Worm (Caenorhabditis elegans) whole organism, midembryonic: ENCODE data around the gene F44B9.5.
A peak's percentile ranks its signal among the peaks of the same experiment; 100 is the strongest.

Source experiments
- T22C8.4 ChIP-seq: fragments of 200-800 bp; sonication (Bioruptor generic); IDR thresholded peaks from 2 replicates; pipeline ENCODE4 v1.3.6; 2022; ENCODE audit warnings: missing genetic modification characterization, missing compliant biosample characterization
- cog-1 ChIP-seq: sonication (generic microtip); optimal IDR thresholded peaks from 2 replicates; lab custom pipeline; 2016; ENCODE audit warnings: missing genetic modification characterization, missing compliant biosample characterization
- flt-1 ChIP-seq: fragments of 200-800 bp; sonication (Bioruptor generic); IDR thresholded peaks from 2 replicates; pipeline ENCODE4 v1.3.6; 2022; ENCODE audit warnings: missing genetic modification characterization, missing compliant biosample characterization
- klf-2 ChIP-seq: fragments of 200-800 bp; sonication (Bioruptor generic); conservative IDR thresholded peaks from 2 replicates; pipeline ENCODE4 v1.3.6; 2022; ENCODE audit warnings: missing genetic modification reagents, missing genetic modification characterization, missing compliant biosample characterization
- med-1 ChIP-seq: sonication (generic microtip); optimal IDR thresholded peaks from 2 replicates; lab custom pipeline; 2017; ENCODE audit warnings: missing genetic modification characterization, mild to moderate bottlenecking, missing compliant biosample characterization, antibody characterized with exemption, missing genetic modification reagents; ENCODE audit not compliant: insufficient read depth
- ref-1 ChIP-seq: fragments of 200-800 bp; sonication (Bioruptor generic); conservative IDR thresholded peaks from 2 replicates; pipeline ENCODE4 v1.3.6; 2022; ENCODE audit warnings: missing genetic modification reagents, missing genetic modification characterization, missing compliant biosample characterization
- tab-1 ChIP-seq: fragments of 200-800 bp; sonication (Bioruptor generic); IDR thresholded peaks from 2 replicates; pipeline ENCODE4 v1.3.6; 2022; ENCODE audit warnings: missing genetic modification characterization, missing compliant biosample characterization
- ztf-23 ChIP-seq: fragments of 200-800 bp; sonication (Bioruptor generic); IDR thresholded peaks from 2 replicates; pipeline ENCODE4 v1.3.6; 2022; ENCODE audit warnings: missing genetic modification reagents, missing genetic modification characterization, missing compliant biosample characterization
- ztf-29 ChIP-seq: fragments of 200-800 bp; sonication (Bioruptor generic); IDR thresholded peaks from 2 replicates; pipeline ENCODE4 v1.3.6; 2022; ENCODE audit warnings: missing genetic modification reagents, missing genetic modification characterization, missing compliant biosample characterization

F44B9.5 gene

ce11 chrIII:8043784-8044183 lies 27.4 kb upstream of the F44B9.5 start:
- TF ChIP-seq med-1 (GFP tag; lab: Kevin White, UChicago) (peak; percentile 73), ztf-29 (GFP tag; lab: Robert Waterston, UW) (peak; percentile 99), ztf-23 (GFP tag; lab: Robert Waterston, UW) (peak; percentile 99), tab-1 (GFP tag; lab: Robert Waterston, UW) (peak; percentile 99), klf-2 (GFP tag; lab: Robert Waterston, UW) (peak; percentile 100), ref-1 (GFP tag; lab: Robert Waterston, UW) (peak; percentile 100), T22C8.4 (peak; percentile 99), cog-1 (peak; percentile 100), flt-1 (GFP tag; lab: Robert Waterston, UW) (peak; percentile 100)

- no peak for TF ChIP-seq ztf-23 (GFP tag; lab: Robert Waterston, UW)
- TF ChIP-seq ztf-29 (GFP tag; lab: Robert Waterston, UW) = no peak
- no peak for TF ChIP-seq cog-1
- TF ChIP-seq T22C8.4 = no peak
- TF ChIP-seq med-1 (GFP tag; lab: Kevin White, UChicago) = no peak
- TF ChIP-seq flt-1 (GFP tag; lab: Robert Waterston, UW) = no peak
- no peak for TF ChIP-seq ref-1 (GFP tag; lab: Robert Waterston, UW)
- TF ChIP-seq klf-2 (GFP tag; lab: Robert Waterston, UW) = no peak
- no peak for TF ChIP-seq tab-1 (GFP tag; lab: Robert Waterston, UW)
Measured at ce11 chrIII:8042775-8043174, 26.4 kb upstream of the F44B9.5 start, which contains the start of gene K12H4.6. TSS of gene K12H4.6 (minus strand) at chrIII:8042875.

ce11 chrIII:8037941-8038340 lies 21.6 kb upstream of the F44B9.5 start, which contains the start of gene dpf-6:
TSS of gene dpf-6 (plus strand) at chrIII:8038241.
- no peak for TF ChIP-seq klf-2 (GFP tag; lab: Robert Waterston, UW)
- TF ChIP-seq flt-1 (GFP tag; lab: Robert Waterston, UW) = no peak
- TF ChIP-seq med-1 (GFP tag; lab: Kevin White, UChicago) = no peak
- TF ChIP-seq tab-1 (GFP tag; lab: Robert Waterston, UW) = no peak
- TF ChIP-seq ztf-29 (GFP tag; lab: Robert Waterston, UW) = no peak
- TF ChIP-seq ref-1 (GFP tag; lab: Robert Waterston, UW) = no peak
- no peak for TF ChIP-seq cog-1
- no peak for TF ChIP-seq T22C8.4
- TF ChIP-seq ztf-23 (GFP tag; lab: Robert Waterston, UW) = no peak

ce11 chrIII:8036497-8036896 lies 20.2 kb upstream of the F44B9.5 start:
- TF ChIP-seq ref-1 (GFP tag; lab: Robert Waterston, UW) = no peak
- TF ChIP-seq tab-1 (GFP tag; lab: Robert Waterston, UW) = no peak
- no peak for TF ChIP-seq T22C8.4

ce11 chrIII:8036050-8036449 lies 19.7 kb upstream of the F44B9.5 start:
- no peak for TF ChIP-seq cog-1
- no peak for TF ChIP-seq flt-1 (GFP tag; lab: Robert Waterston, UW)
- no peak for TF ChIP-seq klf-2 (GFP tag; lab: Robert Waterston, UW)
- no peak for TF ChIP-seq med-1 (GFP tag; lab: Kevin White, UChicago)
- TF ChIP-seq ztf-29 (GFP tag; lab: Robert Waterston, UW) = no peak
- TF ChIP-seq ztf-23 (GFP tag; lab: Robert Waterston, UW) = no peak
- TF ChIP-seq tab-1 (GFP tag; lab: Robert Waterston, UW) = no peak
- no peak for TF ChIP-seq T22C8.4
- TF ChIP-seq ref-1 (GFP tag; lab: Robert Waterston, UW) = no peak

ce11 chrIII:8033534-8033933 lies 17.2 kb upstream of the F44B9.5 start, which contains the start of gene F44B9.10:
TSS of gene F44B9.10 (minus strand) at chrIII:8033634.
- no peak for TF ChIP-seq tab-1 (GFP tag; lab: Robert Waterston, UW)
- no peak for TF ChIP-seq med-1 (GFP tag; lab: Kevin White, UChicago)

- TF ChIP-seq flt-1 (GFP tag; lab: Robert Waterston, UW) (no peak), ztf-23 (GFP tag; lab: Robert Waterston, UW) (no peak), med-1 (GFP tag; lab: Kevin White, UChicago) (no peak), tab-1 (GFP tag; lab: Robert Waterston, UW) (no peak), cog-1 (no peak), ztf-29 (GFP tag; lab: Robert Waterston, UW) (no peak), T22C8.4 (no peak), klf-2 (GFP tag; lab: Robert Waterston, UW) (no peak), ref-1 (GFP tag; lab: Robert Waterston, UW) (no peak)
Measured at ce11 chrIII:8030963-8031362, 14.6 kb upstream of the F44B9.5 start, which contains the start of gene F44B9.9. TSS of gene F44B9.9 (minus strand) at chrIII:8031063.

ce11 chrIII:8029487-8029886 lies 13.1 kb upstream of the F44B9.5 start, which contains the start of gene F44B9.8:
TSS of gene F44B9.8 (minus strand) at chrIII:8029649.
- no peak for TF ChIP-seq ztf-29 (GFP tag; lab: Robert Waterston, UW)
- TF ChIP-seq tab-1 (GFP tag; lab: Robert Waterston, UW) = no peak
- no peak for TF ChIP-seq klf-2 (GFP tag; lab: Robert Waterston, UW)
- TF ChIP-seq ref-1 (GFP tag; lab: Robert Waterston, UW) = no peak
- no peak for TF ChIP-seq cog-1
- no peak for TF ChIP-seq flt-1 (GFP tag; lab: Robert Waterston, UW)
- TF ChIP-seq ztf-23 (GFP tag; lab: Robert Waterston, UW) = no peak

- TF ChIP-seq klf-2 (GFP tag; lab: Robert Waterston, UW) = no peak
- no peak for TF ChIP-seq ztf-23 (GFP tag; lab: Robert Waterston, UW)
- no peak for TF ChIP-seq med-1 (GFP tag; lab: Kevin White, UChicago)
- TF ChIP-seq ztf-29 (GFP tag; lab: Robert Waterston, UW) = no peak
- TF ChIP-seq tab-1 (GFP tag; lab: Robert Waterston, UW) = no peak
- no peak for TF ChIP-seq ref-1 (GFP tag; lab: Robert Waterston, UW)
- TF ChIP-seq flt-1 (GFP tag; lab: Robert Waterston, UW) = no peak
- TF ChIP-seq T22C8.4 = no peak
- no peak for TF ChIP-seq cog-1
Measured at ce11 chrIII:8027942-8028341, 11.6 kb upstream of the F44B9.5 start, which contains the start of gene mdt-30. TSS of gene mdt-30 (minus strand) at chrIII:8028042.
